Worm (Caenorhabditis elegans): Measurements from ENCODE around the gene ZK418.10.
A peak's percentile ranks its signal among the peaks of the same experiment; 100 is the strongest.

ZK418.10 gene

DNA sequence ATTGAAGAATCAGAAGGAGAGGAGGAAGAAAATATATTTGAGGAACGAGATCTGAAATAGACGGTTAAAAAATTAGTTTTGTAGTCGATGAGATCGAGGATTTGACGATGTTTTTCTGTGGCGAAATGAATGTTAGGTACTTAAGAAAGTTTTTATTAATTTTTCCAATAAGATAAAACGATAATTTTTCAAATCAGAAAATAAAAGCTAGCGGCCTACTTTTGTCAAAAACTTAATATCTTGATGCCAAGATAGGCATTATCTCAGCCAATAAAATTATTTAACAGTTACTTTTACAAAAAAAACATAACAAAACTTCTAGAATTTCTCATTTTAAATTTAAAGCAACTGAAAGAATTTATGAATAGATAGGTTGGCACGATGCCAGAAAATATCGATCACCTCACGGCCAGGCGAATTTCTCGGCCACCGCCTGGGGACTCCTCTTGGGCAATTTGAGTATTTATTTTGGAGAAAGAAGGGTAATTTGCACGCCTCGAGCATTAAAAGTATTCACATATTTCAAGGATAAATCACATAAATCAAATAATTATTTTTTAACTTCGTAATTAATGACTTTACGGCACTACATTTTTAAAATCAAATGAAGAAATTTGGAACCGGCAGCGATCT, 2.7 kb downstream of the ZK418.10 start, which contains the start of gene fubl-2 (continued):
- TF ChIP-seq sox-2 (GFP tag; IDR thresholded peaks at IDR 0.05) (no peak), hlh-30 (tag; optimal IDR thresholded peaks at IDR 0.05; ENCODE audit: insufficient read depth) (no peak), syd-9 (tag; optimal IDR thresholded peaks at IDR 0.05) (no peak), ceh-24 (tag; optimal IDR thresholded peaks at IDR 0.05) (no peak), F13H6.1 (tag; optimal IDR thresholded peaks at IDR 0.05) (peak; percentile 3), ceh-45 (GFP tag; IDR thresholded peaks at IDR 0.05) (no peak), pag-3 (tag; optimal IDR thresholded peaks at IDR 0.05; ENCODE audit: borderline replicate concordance) (no peak), C08G9.2 (tag; optimal IDR thresholded peaks at IDR 0.05) (peak; percentile 79), che-1 (tag; optimal IDR thresholded peaks at IDR 0.05) (no peak), unc-42 (tag; optimal IDR thresholded peaks at IDR 0.05) (peak; percentile 16), ceh-34 (tag; optimal IDR thresholded peaks at IDR 0.05) (peak; percentile 34), hlh-15 (tag; optimal IDR thresholded peaks at IDR 0.05) (no peak)

DNA sequence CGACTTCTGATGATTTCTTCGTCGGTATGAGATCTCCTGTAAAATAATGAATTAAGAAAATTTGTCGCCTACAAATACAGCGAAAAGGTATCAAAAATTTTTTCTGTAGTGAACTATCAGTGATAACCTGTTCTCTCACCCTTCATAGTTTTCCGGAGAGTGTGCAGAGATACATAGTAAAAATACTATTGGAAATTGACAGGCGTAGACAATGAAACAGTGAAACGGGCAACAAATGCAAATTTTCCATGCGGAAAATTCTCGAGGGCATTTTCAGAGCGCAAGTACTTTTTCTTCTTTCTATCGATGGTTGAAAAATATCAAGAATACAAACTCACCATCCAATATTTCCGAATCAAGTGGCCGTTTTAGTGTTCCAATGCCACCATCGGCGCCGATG, 3.3 kb downstream of the ZK418.10 start:
- TF ChIP-seq ceh-6 (GFP tag; optimal IDR thresholded peaks at IDR 0.05): no peak
- no peak for TF ChIP-seq dmd-4 (tag; optimal IDR thresholded peaks at IDR 0.05; ENCODE audit: borderline replicate concordance)
- TF ChIP-seq ref-2 (tag; optimal IDR thresholded peaks at IDR 0.05): no peak
- TF ChIP-seq ceh-19 (GFP tag; optimal IDR thresholded peaks at IDR 0.05): no peak
- TF ChIP-seq ceh-18 (tag; optimal IDR thresholded peaks at IDR 0.05): no peak

DNA sequence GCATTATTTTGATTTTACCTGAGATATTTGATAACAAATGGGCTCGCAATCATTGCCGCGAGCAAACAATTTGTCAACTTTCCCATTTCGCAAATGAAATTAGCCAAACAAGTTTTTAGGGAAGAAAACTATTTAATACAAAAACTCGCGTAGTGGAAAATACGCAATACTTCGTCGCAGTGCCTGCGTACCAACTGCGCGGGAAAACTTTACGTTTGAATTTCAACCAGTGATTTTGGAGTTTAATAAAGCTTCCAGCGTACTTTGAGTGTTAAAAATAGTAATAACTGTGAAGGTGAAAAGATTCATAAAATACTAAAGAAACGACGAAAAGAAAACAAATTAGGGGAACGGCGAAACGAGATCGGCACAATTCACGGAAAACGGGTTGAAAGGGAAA, 5.6 kb downstream of the ZK418.10 start, which contains the start of gene tofu-7:
Gene tofu-7 (minus strand): TSS at position 111 of the 400 bp plus-strand sequence.
- TF ChIP-seq dve-1 (tag; optimal IDR thresholded peaks at IDR 0.05): no peak
- TF ChIP-seq ref-2 (tag; optimal IDR thresholded peaks at IDR 0.05): no peak
- TF ChIP-seq pha-2 (tag; optimal IDR thresholded peaks at IDR 0.05): no peak
- no peak for TF ChIP-seq hlh-6 (tag; optimal IDR thresholded peaks at IDR 0.05)
- TF ChIP-seq sox-4 (tag; optimal IDR thresholded peaks at IDR 0.05): no peak
- no peak for TF ChIP-seq madf-2 (tag; optimal IDR thresholded peaks at IDR 0.05)
- TF ChIP-seq ceh-48 (tag; optimal IDR thresholded peaks at IDR 0.05): no peak
- TF ChIP-seq ceh-30 (tag; optimal IDR thresholded peaks at IDR 0.05): no peak
- no peak for TF ChIP-seq hlh-15 (tag; optimal IDR thresholded peaks at IDR 0.05)
- TF ChIP-seq ceh-34 (tag; optimal IDR thresholded peaks at IDR 0.05): no peak
- no peak for TF ChIP-seq lin-11 (tag; optimal IDR thresholded peaks at IDR 0.05)
- no peak for TF ChIP-seq C38D4.7 (GFP tag; optimal IDR thresholded peaks at IDR 0.05)
- no peak for TF ChIP-seq che-1 (tag; optimal IDR thresholded peaks at IDR 0.05)
- no peak for TF ChIP-seq fkh-6 (tag; optimal IDR thresholded peaks at IDR 0.05)
- no peak for TF ChIP-seq ztf-16 (tag; optimal IDR thresholded peaks at IDR 0.05)
- TF ChIP-seq K02D7.2 (tag; optimal IDR thresholded peaks at IDR 0.05): no peak
- no peak for TF ChIP-seq C08G9.2 (tag; optimal IDR thresholded peaks at IDR 0.05)
- TF ChIP-seq ceh-24 (tag; optimal IDR thresholded peaks at IDR 0.05): no peak
- TF ChIP-seq ttx-3 (tag; optimal IDR thresholded peaks at IDR 0.05): no peak
- TF ChIP-seq unc-86 (tag; optimal IDR thresholded peaks at IDR 0.05): no peak

DNA sequence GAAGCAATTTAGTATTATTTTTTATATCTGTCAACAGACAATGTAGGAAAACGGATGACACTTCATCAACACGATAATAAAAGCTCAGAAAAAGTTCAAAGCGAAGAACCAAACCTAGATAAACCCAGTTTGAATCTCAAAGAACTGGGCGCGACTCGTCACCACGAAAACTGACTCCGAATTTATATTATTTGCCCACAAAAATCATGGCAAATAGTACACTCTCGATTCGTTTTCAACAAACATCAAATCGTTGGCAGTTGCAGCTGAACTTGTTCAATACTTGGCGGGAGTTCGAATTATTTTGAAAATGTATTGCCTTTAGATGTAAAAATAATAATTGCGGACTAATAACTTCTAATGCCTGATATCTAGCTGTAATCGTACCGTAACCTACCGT, 7.4 kb downstream of the ZK418.10 start:
- no peak for TF ChIP-seq pax-1 (tag; optimal IDR thresholded peaks at IDR 0.05)
- no peak for TF ChIP-seq dmd-4 (tag; optimal IDR thresholded peaks at IDR 0.05; ENCODE audit: borderline replicate concordance)
- no peak for TF ChIP-seq lin-11 (tag; optimal IDR thresholded peaks at IDR 0.05)
- TF ChIP-seq elt-2 (tag; optimal IDR thresholded peaks at IDR 0.05): no peak
- no peak for TF ChIP-seq ceh-48 (tag; optimal IDR thresholded peaks at IDR 0.05)
- no peak for TF ChIP-seq odd-2 (tag; optimal IDR thresholded peaks at IDR 0.05)
- no peak for TF ChIP-seq ceh-34 (tag; optimal IDR thresholded peaks at IDR 0.05)
- TF ChIP-seq ama-1 (optimal IDR thresholded peaks at IDR 0.05): no peak
- no peak for TF ChIP-seq fkh-6 (tag; optimal IDR thresholded peaks at IDR 0.05)
- no peak for TF ChIP-seq syd-9 (tag; optimal IDR thresholded peaks at IDR 0.05)
